Worm (Caenorhabditis elegans) whole organism, young adult: ENCODE measurements around the gene sra-11.
"Not testable (repeated sequence)": the region's sequence is repeated elsewhere in the genome, so short reads cannot be mapped to it uniquely, and the experiment has no call there.

Experiments used
- B0019.2 ChIP-seq: fragments of 200-800 bp; sonication (Bioruptor generic); conservative IDR thresholded peaks from 2 replicates; pipeline ENCODE4 v1.3.6; 2022; ENCODE audit warnings: missing genetic modification reagents, missing genetic modification characterization, missing compliant biosample characterization
- B0035.1 ChIP-seq: sonication (generic microtip); optimal IDR thresholded peaks from 2 replicates; lab custom pipeline; 2016; ENCODE audit warnings: missing genetic modification characterization, mild to moderate bottlenecking, missing compliant biosample characterization, missing genotype, missing genetic modification reagents
- D2030.7 ChIP-seq: fragments of 200-800 bp; sonication (Bioruptor generic); IDR thresholded peaks from 2 replicates; pipeline ENCODE4 v1.3.6; 2022; ENCODE audit warnings: missing genetic modification reagents, missing genetic modification characterization, missing compliant biosample characterization
- F33H1.4 ChIP-seq: fragments of 200-800 bp; sonication (Bioruptor generic); IDR thresholded peaks from 2 replicates; pipeline ENCODE4 v1.3.6; 2022; ENCODE audit warnings: missing genetic modification reagents, missing genetic modification characterization, missing compliant biosample characterization
- F49E8.2 ChIP-seq: sonication (generic microtip); optimal IDR thresholded peaks from 3 replicates; lab custom pipeline; 2017; ENCODE audit warnings: missing genetic modification characterization, mild to moderate bottlenecking, missing compliant biosample characterization, antibody characterized with exemption, moderate library complexity; ENCODE audit not compliant: insufficient read depth
- K12H6.12 ChIP-seq: fragments of 200-800 bp; sonication (Bioruptor generic); optimal IDR thresholded peaks from 2 replicates; lab custom pipeline; 2018; ENCODE audit warnings: mild to moderate bottlenecking, missing genetic modification characterization, missing compliant biosample characterization
- T26A5.8 ChIP-seq: sonication (generic microtip); optimal IDR thresholded peaks from 2 replicates; lab custom pipeline; 2016; ENCODE audit warnings: missing genetic modification characterization, missing compliant biosample characterization
- Y67H2A.10 ChIP-seq: fragments of 200-800 bp; sonication (Bioruptor generic); conservative IDR thresholded peaks from 2 replicates; pipeline ENCODE4 v1.3.6; 2022; ENCODE audit warnings: missing genetic modification reagents, missing genetic modification characterization, missing compliant biosample characterization
- ZK185.1 ChIP-seq: sonication (generic microtip); optimal IDR thresholded peaks from 2 replicates; lab custom pipeline; 2016; ENCODE audit warnings: mild to moderate bottlenecking, missing genetic modification characterization, missing compliant biosample characterization; ENCODE audit not compliant: poor library complexity, severe bottlenecking
- ama-1 ChIP-seq, 3 experiments: fragments of 150-350 bp in 1 of 3; sonication (generic microtip) in 2 of 3; optimal IDR thresholded peaks; 2 replicates each; lab custom pipeline; 2014 to 2018; ENCODE audit warnings: missing biosample characterization in 2 of 3, missing genetic modification characterization in 2 of 3, missing genetic modification reagents in 2 of 3
- aptf-3 ChIP-seq: fragments of 200-800 bp; sonication (Bioruptor generic); IDR thresholded peaks from 2 replicates; pipeline ENCODE4 v1.3.6; 2022; ENCODE audit warnings: missing genetic modification characterization, missing compliant biosample characterization
- attf-5 ChIP-seq: fragments of 200-800 bp; sonication (Bioruptor generic); optimal IDR thresholded peaks from 2 replicates; lab custom pipeline; 2018; ENCODE audit warnings: mild to moderate bottlenecking, missing genetic modification characterization, missing compliant biosample characterization
- attf-6 ChIP-seq: fragments of 200-800 bp; sonication (Bioruptor generic); IDR thresholded peaks from 2 replicates; pipeline ENCODE4 v1.3.6; 2022; ENCODE audit warnings: missing genetic modification reagents, missing genetic modification characterization, missing compliant biosample characterization
- bed-2 ChIP-seq: fragments of 200-800 bp; sonication (Bioruptor generic); IDR thresholded peaks from 2 replicates; pipeline ENCODE4 v1.3.6; 2022; ENCODE audit warnings: missing genetic modification reagents, missing genetic modification characterization, missing compliant biosample characterization
- cebp-2 ChIP-seq: fragments of 200-800 bp; sonication (Bioruptor generic); IDR thresholded peaks from 2 replicates; pipeline ENCODE4 v1.3.6; 2022; ENCODE audit warnings: missing genetic modification characterization, missing compliant biosample characterization
- chd-7 ChIP-seq: sonication (generic microtip); optimal IDR thresholded peaks from 2 replicates; lab custom pipeline; 2016; ENCODE audit warnings: mild to moderate bottlenecking, missing genetic modification characterization, moderate library complexity, missing compliant biosample characterization
- ets-4 ChIP-seq: fragments of 200-800 bp; sonication (Bioruptor generic); optimal IDR thresholded peaks from 2 replicates; lab custom pipeline; 2018; ENCODE audit warnings: mild to moderate bottlenecking, missing genetic modification characterization, missing compliant biosample characterization
- let-607 ChIP-seq, 2 experiments: fragments of 200-800 bp in 1 of 2; sonication (Bioruptor generic) in 1 of 2; sonication (generic microtip) in 1 of 2; optimal IDR thresholded peaks; 2 replicates each; lab custom pipeline; 2016 to 2018; ENCODE audit warnings: mild to moderate bottlenecking in 2 of 2, missing compliant biosample characterization in 2 of 2, missing genetic modification characterization in 2 of 2, moderate library complexity in 2 of 2, missing genotype in 1 of 2
- lin-26 ChIP-seq: fragments of 200-800 bp; sonication (Bioruptor generic); IDR thresholded peaks from 2 replicates; pipeline ENCODE4 v1.3.6; 2022; ENCODE audit warnings: missing genetic modification reagents, missing genetic modification characterization, missing compliant biosample characterization
- lin-40 ChIP-seq: sonication (generic microtip); optimal IDR thresholded peaks from 2 replicates; lab custom pipeline; 2016; ENCODE audit warnings: missing genetic modification characterization, mild to moderate bottlenecking, missing compliant biosample characterization, missing genotype, missing genetic modification reagents
- lsl-1 ChIP-seq: fragments of 200-800 bp; sonication (Bioruptor generic); optimal IDR thresholded peaks from 2 replicates; lab custom pipeline; 2018; ENCODE audit warnings: mild to moderate bottlenecking, missing genetic modification characterization, moderate library complexity, missing compliant biosample characterization
- lsy-27 ChIP-seq: sonication (generic microtip); optimal IDR thresholded peaks from 2 replicates; lab custom pipeline; 2017; ENCODE audit warnings: missing genetic modification characterization, mild to moderate bottlenecking, missing compliant biosample characterization, antibody characterized with exemption, missing genotype, borderline replicate concordance; ENCODE audit not compliant: insufficient read depth
- nhr-120 ChIP-seq: fragments of 200-800 bp; sonication (Bioruptor generic); IDR thresholded peaks from 2 replicates; pipeline ENCODE4 v1.3.6; 2022; ENCODE audit warnings: missing genetic modification characterization, missing compliant biosample characterization
- nhr-80 ChIP-seq: sonication (generic microtip); optimal IDR thresholded peaks from 2 replicates; lab custom pipeline; 2016; ENCODE audit warnings: missing genetic modification characterization, missing compliant biosample characterization
- pbrm-1 ChIP-seq: fragments of 200-800 bp; sonication (Bioruptor generic); IDR thresholded peaks from 2 replicates; pipeline ENCODE4 v1.3.6; 2022; ENCODE audit warnings: missing genetic modification reagents, missing genetic modification characterization, missing compliant biosample characterization
- sptf-2 ChIP-seq: fragments of 200-800 bp; sonication (Bioruptor generic); optimal IDR thresholded peaks from 2 replicates; lab custom pipeline; 2018; ENCODE audit warnings: mild to moderate bottlenecking, missing genetic modification characterization, missing compliant biosample characterization
- unc-130 ChIP-seq: sonication (generic microtip); optimal IDR thresholded peaks from 2 replicates; lab custom pipeline; 2016; ENCODE audit warnings: missing genetic modification reagents, missing genetic modification characterization, missing compliant biosample characterization
- zfh-2 ChIP-seq: fragments of 200-800 bp; sonication (Bioruptor generic); conservative IDR thresholded peaks from 2 replicates; pipeline ENCODE4 v1.3.6; 2022; ENCODE audit warnings: missing genetic modification reagents, missing genetic modification characterization, missing compliant biosample characterization
- ztf-28 ChIP-seq: fragments of 200-800 bp; sonication (Bioruptor generic); IDR thresholded peaks from 2 replicates; pipeline ENCODE4 v1.3.6; 2022; ENCODE audit warnings: missing genetic modification reagents, missing genetic modification characterization, missing compliant biosample characterization

The sra-11 gene

DNA sequence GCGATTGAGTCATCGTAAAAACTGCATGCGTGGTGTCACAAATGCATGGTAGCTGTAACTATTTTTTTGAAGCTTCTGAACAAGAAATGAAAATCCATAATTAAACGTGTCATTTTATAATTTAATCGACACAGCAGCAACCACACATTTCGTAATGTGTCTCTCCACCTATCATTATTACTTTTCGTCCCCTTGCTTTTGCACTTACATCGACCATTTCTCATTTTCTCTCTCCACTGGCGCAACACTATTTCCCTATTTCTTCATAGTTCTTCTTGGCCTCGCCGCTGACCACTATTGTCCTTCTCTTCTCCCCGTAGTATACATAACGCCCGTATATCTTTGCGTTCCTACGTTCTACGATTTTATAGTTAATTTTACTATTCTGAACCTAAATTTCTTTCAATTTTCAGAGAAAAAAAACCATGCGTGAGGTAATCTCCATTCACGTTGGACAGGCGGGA is 8.2 kb upstream of the sra-11 start, which contains the start of gene tba-4 (continued):
- TF ChIP-seq let-607 (tag; optimal IDR thresholded peaks at IDR 0.05; lab: Kevin White, UChicago) (peak in 1 of 2 experiments; percentile 63), ZK185.1 (tag; lab: Kevin White, UChicago) (no peak)

- no peak for TF ChIP-seq unc-130 (GFP tag; lab: Kevin White, UChicago)
- no peak for TF ChIP-seq B0035.1 (tag; lab: Kevin White, UChicago)
- TF ChIP-seq sptf-2 (GFP tag; lab: Kevin White, UChicago): no peak
- TF ChIP-seq ets-4 (GFP tag; lab: Kevin White, UChicago): no peak
- TF ChIP-seq B0019.2 (GFP tag; lab: Robert Waterston, UW): no peak
- no peak for TF ChIP-seq let-607 (tag; optimal IDR thresholded peaks at IDR 0.05; lab: Kevin White, UChicago)
- TF ChIP-seq cebp-2 (GFP tag; lab: Robert Waterston, UW): no peak
- TF ChIP-seq, all 124 proteins: peak for 0
These were observed 7.1 kb upstream of the sra-11 start, which contains the start of gene F44F4.10 for ce11 chrII:10917174-10917573. Gene F44F4.10, minus strand, starts transcription at chrII:10917274.

ce11 chrII:10915732-10916131 is 5.6 kb upstream of the sra-11 start, which contains the start of gene F44F4.9:
Gene F44F4.9, minus strand, starts transcription at chrII:10915832.
- TF ChIP-seq D2030.7 (GFP tag; lab: Robert Waterston, UW): no peak
- TF ChIP-seq, all 124 proteins: peak for 0

- no peak for TF ChIP-seq nhr-80 (tag; lab: Kevin White, UChicago)
- no peak for TF ChIP-seq nhr-120 (GFP tag; lab: Robert Waterston, UW)
- no peak for TF ChIP-seq zfh-2 (GFP tag; lab: Robert Waterston, UW)
- TF ChIP-seq chd-7 (tag; lab: Kevin White, UChicago): no peak
- TF ChIP-seq K12H6.12 (tag; lab: Kevin White, UChicago): no peak
- no peak for TF ChIP-seq sptf-2 (GFP tag; lab: Kevin White, UChicago)
- TF ChIP-seq attf-6 (GFP tag; lab: Robert Waterston, UW): no peak
- TF ChIP-seq attf-5 (GFP tag; lab: Kevin White, UChicago): no peak
These were observed 4.2 kb upstream of the sra-11 start, which contains the start of gene F44F4.15 for ce11 chrII:10914366-10914765. Gene F44F4.15, plus strand, starts transcription at chrII:10914666.

DNA sequence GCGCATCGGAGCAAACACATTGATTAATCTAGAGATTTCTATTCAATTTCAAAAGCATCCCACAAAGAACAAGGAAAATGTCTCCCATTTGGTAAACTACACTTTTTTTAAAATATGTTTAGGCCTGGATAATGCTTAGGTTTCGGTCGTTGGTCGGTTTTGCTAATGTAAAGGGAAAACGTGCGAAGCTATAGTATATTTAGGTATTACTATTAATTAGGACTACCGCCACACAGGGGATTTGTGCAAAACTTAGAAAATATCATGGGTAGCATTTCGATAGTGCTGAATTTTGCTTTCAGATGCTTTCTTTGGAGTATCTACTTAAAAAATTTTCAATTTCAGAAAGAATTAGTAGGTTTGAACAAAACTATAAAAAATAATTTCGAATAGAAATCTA is 2.9 kb upstream of the sra-11 start:
- TF ChIP-seq aptf-3 (no peak), bed-2 (no peak), Y67H2A.10 (GFP tag; lab: Robert Waterston, UW) (no peak), lsy-27 (tag; lab: Kevin White, UChicago) (no peak), ztf-28 (GFP tag; lab: Robert Waterston, UW) (no peak), T26A5.8 (tag; lab: Kevin White, UChicago) (no peak), lin-40 (tag; lab: Kevin White, UChicago) (no peak), ets-4 (GFP tag; lab: Kevin White, UChicago) (no peak), lsl-1 (GFP tag; lab: Kevin White, UChicago) (no peak), F49E8.2 (tag; lab: Kevin White, UChicago) (no peak), nhr-80 (tag; lab: Kevin White, UChicago) (no peak), nhr-120 (GFP tag; lab: Robert Waterston, UW) (no peak), ama-1 (optimal IDR thresholded peaks at IDR 0.05; lab: Kevin White, UChicago) (no peak), ama-1 (GFP tag; optimal IDR thresholded peaks at IDR 0.05; lab: Kevin White, UChicago) (no peak)

DNA sequence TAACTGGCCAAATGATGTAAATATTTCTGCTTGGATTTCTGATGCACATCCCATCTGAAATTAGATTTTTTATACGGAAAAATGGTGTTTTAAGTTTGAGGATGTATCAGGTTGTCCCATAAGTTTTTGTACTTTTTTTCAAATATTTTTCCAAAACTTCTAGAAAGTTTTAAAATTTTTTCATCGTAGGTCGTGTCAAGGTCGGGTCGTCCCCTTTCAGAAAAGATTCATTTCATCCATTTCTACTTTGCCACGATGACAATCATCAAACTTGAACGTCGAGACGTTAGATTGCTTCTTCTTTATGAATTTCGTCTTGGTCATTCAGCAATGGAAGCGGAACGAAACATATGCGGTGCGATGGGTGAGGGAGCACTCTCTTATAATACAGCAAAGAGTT is 5.7 kb downstream of the sra-11 start, which contains the start of gene sra-12:
TSS of gene sra-12 (minus strand) at position 101 of the 400 bp plus-strand sequence.
- not testable (repeated sequence) for TF ChIP-seq lin-26 (GFP tag; lab: Robert Waterston, UW); F33H1.4 (GFP tag; lab: Robert Waterston, UW); pbrm-1
- TF ChIP-seq, all 124 proteins: peak for 0; not testable (repeated sequence) for 124
